Worm (Caenorhabditis elegans) whole organism, late embryonic: ENCODE data around the gene T05A8.8.
A peak's percentile ranks its signal among the peaks of the same experiment; 100 is the strongest.

Experiments used
- C38D4.7 ChIP-seq: fragments of 200-800 bp; sonication (Bioruptor generic); optimal IDR thresholded peaks from 2 replicates; lab custom pipeline; 2018; ENCODE audit warnings: mild to moderate bottlenecking, missing genetic modification characterization, moderate library complexity, missing compliant biosample characterization
- K09A11.1 ChIP-seq: sonication (generic microtip); optimal IDR thresholded peaks from 2 replicates; lab custom pipeline; 2017; ENCODE audit warnings: antibody characterized with exemption, mild to moderate bottlenecking, missing genetic modification characterization, missing compliant biosample characterization; ENCODE audit not compliant: insufficient read depth
- ahr-1 ChIP-seq: sonication (generic microtip); optimal IDR thresholded peaks from 2 replicates; lab custom pipeline; 2016; ENCODE audit warnings: missing genetic modification characterization, missing compliant biosample characterization
- ceh-14 ChIP-seq: sonication (generic microtip); optimal IDR thresholded peaks from 2 replicates; lab custom pipeline; 2016; ENCODE audit warnings: missing genotype, missing genetic modification characterization, missing compliant biosample characterization
- ceh-19 ChIP-seq: fragments of 200-800 bp; sonication (Bioruptor generic); optimal IDR thresholded peaks from 2 replicates; lab custom pipeline; 2018; ENCODE audit warnings: mild to moderate bottlenecking, missing genetic modification characterization, missing compliant biosample characterization
- ceh-22 ChIP-seq: sonication (generic microtip); optimal IDR thresholded peaks from 2 replicates; lab custom pipeline; 2017; ENCODE audit warnings: missing biosample characterization, missing genetic modification characterization
- ceh-30 ChIP-seq: fragments of 150-350 bp; optimal IDR thresholded peaks from 2 replicates; lab custom pipeline; 2014; ENCODE audit warnings: missing biosample characterization, missing genetic modification characterization
- ceh-31 ChIP-seq: sonication (generic microtip); optimal IDR thresholded peaks from 2 replicates; lab custom pipeline; 2016; ENCODE audit warnings: missing genetic modification characterization, missing compliant biosample characterization
- ceh-34 ChIP-seq: sonication (generic microtip); optimal IDR thresholded peaks from 2 replicates; lab custom pipeline; 2016; ENCODE audit warnings: mild to moderate bottlenecking, missing genetic modification characterization, missing compliant biosample characterization
- ceh-48 ChIP-seq: sonication (generic microtip); optimal IDR thresholded peaks from 2 replicates; lab custom pipeline; 2016; ENCODE audit warnings: missing genetic modification characterization, inconsistent platforms, missing compliant biosample characterization
- ceh-6 ChIP-seq: fragments of 200-800 bp; sonication (Bioruptor generic); optimal IDR thresholded peaks from 2 replicates; lab custom pipeline; 2018; ENCODE audit warnings: mild to moderate bottlenecking, missing genetic modification characterization, missing compliant biosample characterization
- che-1 ChIP-seq: sonication (generic microtip); optimal IDR thresholded peaks from 2 replicates; lab custom pipeline; 2016; ENCODE audit warnings: mild to moderate bottlenecking, missing genetic modification characterization, missing compliant biosample characterization
- dve-1 ChIP-seq: sonication (generic microtip); optimal IDR thresholded peaks from 2 replicates; lab custom pipeline; 2017; ENCODE audit warnings: antibody characterized with exemption, mild to moderate bottlenecking, missing genetic modification characterization, missing compliant biosample characterization
- elt-2 ChIP-seq: sonication (generic microtip); optimal IDR thresholded peaks from 2 replicates; lab custom pipeline; 2016; ENCODE audit warnings: missing genetic modification reagents, missing genetic modification characterization, missing compliant biosample characterization
- elt-4 ChIP-seq: sonication (generic microtip); optimal IDR thresholded peaks from 2 replicates; lab custom pipeline; 2016; ENCODE audit warnings: missing genetic modification characterization, missing compliant biosample characterization
- eyg-1 ChIP-seq: sonication (generic microtip); optimal IDR thresholded peaks from 2 replicates; lab custom pipeline; 2016; ENCODE audit warnings: missing genotype, missing genetic modification characterization, missing compliant biosample characterization
- fkh-10 ChIP-seq: fragments of 150-350 bp; optimal IDR thresholded peaks from 2 replicates; lab custom pipeline; 2014; ENCODE audit warnings: missing biosample characterization, missing genetic modification reagents, missing genetic modification characterization
- hlh-13 ChIP-seq: fragments of 200-800 bp; sonication (Bioruptor generic); optimal IDR thresholded peaks from 2 replicates; lab custom pipeline; 2018; ENCODE audit warnings: mild to moderate bottlenecking, missing genetic modification characterization, missing compliant biosample characterization
- hlh-30 ChIP-seq: sonication (generic microtip); optimal IDR thresholded peaks from 2 replicates; lab custom pipeline; 2017; ENCODE audit warnings: antibody characterized with exemption, missing genetic modification characterization, missing compliant biosample characterization; ENCODE audit not compliant: insufficient read depth
- lin-11 ChIP-seq: fragments of 200-800 bp; sonication (Bioruptor generic); optimal IDR thresholded peaks from 2 replicates; lab custom pipeline; 2018; ENCODE audit warnings: mild to moderate bottlenecking, missing genetic modification characterization, missing compliant biosample characterization
- npax-4 ChIP-seq: sonication (generic microtip); optimal IDR thresholded peaks from 2 replicates; lab custom pipeline; 2016; ENCODE audit warnings: missing genetic modification characterization, missing compliant biosample characterization
- odd-2 ChIP-seq: sonication (generic microtip); optimal IDR thresholded peaks from 2 replicates; lab custom pipeline; 2017; ENCODE audit warnings: antibody characterized with exemption, mild to moderate bottlenecking, missing genetic modification characterization, missing compliant biosample characterization
- pat-9 ChIP-seq: fragments of 200-800 bp; sonication (Bioruptor generic); optimal IDR thresholded peaks from 2 replicates; lab custom pipeline; 2018; ENCODE audit warnings: mild to moderate bottlenecking, missing genetic modification characterization, moderate library complexity, missing compliant biosample characterization
- pax-1 ChIP-seq: fragments of 150-350 bp; optimal IDR thresholded peaks from 2 replicates; lab custom pipeline; 2014; ENCODE audit warnings: missing biosample characterization, missing genetic modification characterization
- pha-2 ChIP-seq: sonication (generic microtip); optimal IDR thresholded peaks from 2 replicates; lab custom pipeline; 2017; ENCODE audit warnings: mild to moderate bottlenecking, missing genetic modification characterization, missing compliant biosample characterization
- pha-4 ChIP-seq: fragments of 150-350 bp; optimal IDR thresholded peaks from 2 replicates; lab custom pipeline; 2018; ENCODE audit warnings: missing biosample characterization, missing genetic modification reagents, missing genetic modification characterization
- pqm-1 ChIP-seq: sonication (generic microtip); optimal IDR thresholded peaks from 2 replicates; lab custom pipeline; 2016; ENCODE audit warnings: missing genetic modification characterization, missing compliant biosample characterization
- tbx-2 ChIP-seq: sonication (generic microtip); optimal IDR thresholded peaks from 2 replicates; lab custom pipeline; 2016; ENCODE audit warnings: missing genetic modification characterization, missing compliant biosample characterization
- ttx-3 ChIP-seq: sonication (generic microtip); optimal IDR thresholded peaks from 2 replicates; lab custom pipeline; 2016; ENCODE audit warnings: missing genetic modification reagents, missing genetic modification characterization, missing compliant biosample characterization
- unc-55 ChIP-seq: sonication (generic microtip); optimal IDR thresholded peaks from 2 replicates; lab custom pipeline; 2017; ENCODE audit warnings: missing biosample characterization, missing genetic modification reagents, missing genetic modification characterization

Gene T05A8.8

DNA sequence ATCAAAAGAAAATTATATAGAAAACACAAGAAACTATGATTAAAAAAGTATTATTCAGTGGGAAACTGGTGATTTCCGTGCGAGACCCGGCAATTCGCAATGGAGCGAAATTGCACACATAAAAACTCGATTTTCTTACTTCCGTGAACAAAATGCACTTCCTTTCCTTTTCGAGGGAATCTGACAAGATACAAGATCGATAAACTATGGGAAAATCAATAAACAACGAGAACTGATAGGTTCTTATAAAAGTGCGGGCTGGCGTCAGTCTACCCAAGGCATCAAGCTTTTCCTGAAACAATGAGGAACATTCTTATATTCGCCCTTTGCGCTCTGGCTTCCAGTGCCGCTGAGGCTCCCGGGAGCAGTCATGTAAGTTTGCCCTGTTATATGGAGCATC is 16.5 kb downstream of the T05A8.8 start, which contains the start of gene F29A7.3:
Gene F29A7.3, plus strand, starts transcription at position 301 of the 400 bp plus-strand sequence.
- TF ChIP-seq lin-11, result no peak
- peak; percentile 8 for TF ChIP-seq ceh-48 (tag; lab: Kevin White, UChicago)

DNA sequence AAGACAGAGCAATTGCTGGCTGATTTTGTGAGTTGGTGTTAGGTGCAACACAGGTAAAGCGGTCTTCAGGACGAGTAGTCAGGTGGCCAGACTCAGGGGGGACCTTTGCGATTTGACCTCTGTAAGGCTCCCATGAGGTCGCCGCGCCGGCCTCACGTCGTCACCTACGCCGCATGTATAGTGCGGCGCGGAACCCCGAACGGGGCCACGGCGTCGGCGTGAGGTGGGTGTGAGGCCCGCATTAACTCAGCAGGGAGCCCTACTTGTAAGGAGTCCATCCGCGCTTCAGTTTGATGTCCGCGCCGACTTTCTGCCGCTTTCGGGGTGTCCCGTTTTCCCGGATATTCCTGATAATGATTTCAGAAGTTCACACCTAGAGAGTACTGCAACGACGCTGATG is 18.1 kb downstream of the T05A8.8 start:
- no peak for TF ChIP-seq ceh-19 (GFP tag; lab: Kevin White, UChicago)
- TF ChIP-seq elt-4 (tag; lab: Kevin White, UChicago), result peak; percentile 29

DNA sequence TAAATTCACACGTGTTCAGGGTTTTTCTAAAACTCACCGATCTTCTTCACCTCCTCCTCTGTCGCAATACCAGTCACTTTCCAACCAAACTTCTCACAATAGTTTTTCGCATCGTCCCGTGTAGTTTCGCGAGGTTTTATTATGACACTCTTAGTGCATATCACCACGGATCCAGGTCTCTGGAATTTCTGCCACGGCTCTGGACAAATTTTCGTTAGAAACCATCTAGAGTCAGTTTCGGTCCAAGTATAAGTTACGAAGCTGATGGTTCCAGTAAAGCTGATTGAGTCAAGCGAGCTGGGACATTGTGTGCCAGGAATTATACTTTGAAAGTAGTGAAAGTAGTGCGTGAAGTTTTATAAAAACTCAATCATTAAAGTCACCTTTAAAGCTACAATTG is 19.9 kb downstream of the T05A8.8 start:
- TF ChIP-seq npax-4 (tag; lab: Kevin White, UChicago) (no peak), hlh-13 (GFP tag; lab: Kevin White, UChicago) (no peak), ceh-34 (tag; lab: Kevin White, UChicago) (no peak), ceh-6 (GFP tag; lab: Kevin White, UChicago) (no peak), pha-2 (tag; lab: Kevin White, UChicago) (no peak)

DNA sequence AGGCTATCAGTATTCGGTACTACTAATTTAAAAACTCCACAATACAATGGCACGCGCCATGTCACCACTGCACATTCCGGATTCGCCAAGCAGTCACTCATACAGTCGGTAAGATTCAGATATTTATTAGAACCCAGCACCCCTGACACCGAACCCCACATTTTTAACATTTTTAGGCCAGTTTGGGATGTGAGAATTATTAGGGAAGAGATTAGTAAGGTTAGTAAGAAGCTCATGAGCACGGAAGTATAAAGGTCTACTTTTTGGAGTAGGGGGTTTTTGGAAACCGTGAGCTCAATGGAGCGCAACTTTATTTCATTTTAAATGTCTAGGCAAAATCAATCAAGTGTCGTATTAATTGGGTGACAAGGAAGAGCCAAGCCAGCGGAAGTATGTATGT is 21.5 kb downstream of the T05A8.8 start, which contains the start of gene F29A7.8:
Gene F29A7.8, minus strand, starts transcription at position 101 of the 400 bp plus-strand sequence.
- TF ChIP-seq eyg-1 (tag; lab: Kevin White, UChicago), result no peak

DNA sequence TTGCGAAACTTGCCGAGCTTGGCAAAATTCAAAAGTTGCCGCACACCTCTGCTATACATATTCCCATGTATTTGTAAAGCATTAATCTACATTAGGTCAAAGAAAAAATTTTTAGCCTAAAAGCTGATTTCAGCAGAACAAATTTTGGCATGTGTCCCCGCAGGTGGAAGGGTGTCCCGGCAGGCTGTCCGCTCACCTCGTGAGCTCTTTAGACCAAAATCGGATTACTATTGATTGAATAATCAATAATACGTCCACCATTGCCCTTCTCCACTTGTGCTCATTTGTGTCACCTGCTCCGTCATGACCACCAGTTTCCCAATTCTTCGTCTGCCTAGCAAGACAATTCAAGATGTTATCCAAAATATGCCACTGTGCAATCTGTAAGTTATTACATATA is 22.0 kb downstream of the T05A8.8 start, which contains the start of gene fbxb-107:
Gene fbxb-107, plus strand, starts transcription at position 297 of the 400 bp plus-strand sequence.
- TF ChIP-seq pat-9 (tag; lab: Kevin White, UChicago) (no peak), ttx-3 (no peak), che-1 (tag; lab: Kevin White, UChicago) (no peak), pha-4 (tag; lab: Kevin White, UChicago) (no peak), ceh-30 (tag; lab: Kevin White, UChicago) (no peak), hlh-30 (peak; percentile 72), ceh-48 (tag; lab: Kevin White, UChicago) (peak; percentile 54), odd-2 (tag; lab: Kevin White, UChicago) (no peak)

DNA sequence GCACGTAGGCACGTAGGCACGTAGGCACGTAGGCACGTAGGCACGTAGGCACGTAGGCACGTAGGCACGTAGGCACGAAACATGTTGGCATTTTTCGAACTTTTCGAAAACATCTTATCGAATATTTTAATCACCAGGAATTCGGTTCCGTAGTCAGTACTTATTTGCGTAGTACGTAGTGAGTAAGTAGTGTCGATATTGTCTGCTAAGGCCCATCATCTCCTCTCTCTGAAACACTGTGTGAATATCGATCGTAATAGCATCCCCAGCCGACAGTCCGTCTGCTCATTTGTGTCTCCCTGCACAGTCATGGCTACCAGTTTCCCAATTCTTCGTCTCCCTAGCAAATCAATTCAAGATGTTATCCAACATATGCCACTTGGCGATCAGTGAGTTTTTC is 25.6 kb downstream of the T05A8.8 start, which contains the start of gene fbxb-106:
Gene fbxb-106, plus strand, starts transcription at position 301 of the 400 bp plus-strand sequence.
- TF ChIP-seq pax-1 (tag; lab: Kevin White, UChicago) (no peak), lin-11 (no peak), ceh-6 (GFP tag; lab: Kevin White, UChicago) (no peak), ahr-1 (no peak), hlh-13 (GFP tag; lab: Kevin White, UChicago) (no peak), elt-2 (tag; lab: Kevin White, UChicago) (no peak), unc-55 (no peak), tbx-2 (tag; lab: Kevin White, UChicago) (no peak), dve-1 (tag; lab: Kevin White, UChicago) (no peak), ceh-31 (tag; lab: Kevin White, UChicago) (no peak), ceh-14 (tag; lab: Kevin White, UChicago) (no peak), K09A11.1 (tag; lab: Kevin White, UChicago) (no peak), ceh-22 (tag; lab: Kevin White, UChicago) (no peak), pqm-1 (no peak), ceh-48 (tag; lab: Kevin White, UChicago) (no peak), che-1 (tag; lab: Kevin White, UChicago) (no peak), fkh-10 (GFP tag; lab: Kevin White, UChicago) (no peak), C38D4.7 (GFP tag; lab: Kevin White, UChicago) (no peak)
